Fruit fly (Drosophila melanogaster): Measurements from ENCODE around the gene CG6293.
"Not testable (repeated sequence)": the region's sequence is repeated elsewhere in the genome, so short reads cannot be mapped to it uniquely, and the experiment has no call there.

CG6293 gene

dm6 chr3R:10338042-10338441, 26.6 kb upstream of the CG6293 start, which contains the start of gene CG12592:
Gene CG12592 (plus strand): TSS chr3R:10338342.
- TF ChIP-seq vri (GFP tag; optimal IDR thresholded peaks at IDR 0.05); CG1621 (tag; optimal IDR thresholded peaks at IDR 0.05); CG6276 (GFP tag; optimal IDR thresholded peaks at IDR 0.05): not testable (repeated sequence)

- no peak for TF ChIP-seq CG6276 (GFP tag; optimal IDR thresholded peaks at IDR 0.05)
- no peak for TF ChIP-seq CG15336 (GFP tag; IDR thresholded peaks at IDR 0.05)
- TF ChIP-seq CG6854 (GFP tag; optimal IDR thresholded peaks at IDR 0.05): peak; percentile 26
- peak; percentile 68 for TF ChIP-seq CG31627 (GFP tag; optimal IDR thresholded peaks at IDR 0.05)
- no peak for TF ChIP-seq eg (GFP tag; IDR thresholded peaks at IDR 0.05)
- TF ChIP-seq achi (GFP tag; optimal IDR thresholded peaks at IDR 0.05): peak; percentile 61
- no peak for TF ChIP-seq CG11902 (GFP tag; optimal IDR thresholded peaks at IDR 0.05)
- peak; percentile 1 for TF ChIP-seq Lpt (GFP tag; optimal IDR thresholded peaks at IDR 0.05)
- TF ChIP-seq cyc (GFP tag; optimal IDR thresholded peaks at IDR 0.05): peak; percentile 57
- no peak for TF ChIP-seq CG10631 (GFP tag; optimal IDR thresholded peaks at IDR 0.05)
- TF ChIP-seq Eip78C (GFP tag): peak; percentile 92
- peak; percentile 21 for TF ChIP-seq CG7368 (GFP tag; optimal IDR thresholded peaks at IDR 0.05)
- TF ChIP-seq CG6163 (GFP tag; IDR thresholded peaks at IDR 0.05): 0 out of 3 replicates have a peak, but pooled peaks have one; percentile 17
- peak; percentile 67 for TF ChIP-seq lz (GFP tag; optimal IDR thresholded peaks at IDR 0.05)
- peak; percentile 4 for TF ChIP-seq Ets96B (tag; optimal IDR thresholded peaks at IDR 0.05)
- peak; percentile 43 for TF ChIP-seq CG3032 (tag; optimal IDR thresholded peaks at IDR 0.05)
- TF ChIP-seq CG11762 (GFP tag; optimal IDR thresholded peaks at IDR 0.05; ENCODE audit: insufficient read depth): peak; percentile 17
- peak; percentile 88 for TF ChIP-seq CG6808 (GFP tag; optimal IDR thresholded peaks at IDR 0.05)
- peak; percentile 73 for TF ChIP-seq esn (GFP tag; optimal IDR thresholded peaks at IDR 0.05)
- TF ChIP-seq topi (GFP tag; optimal IDR thresholded peaks at IDR 0.05): peak; percentile 67
- peak; percentile 74 for TF ChIP-seq Sox14 (GFP tag; optimal IDR thresholded peaks at IDR 0.05)
Observed at dm6 chr3R:10332823-10333263, 21.4 kb upstream of the CG6293 start, which contains the start of gene sle. Gene sle (plus strand): TSS chr3R:10333115.

dm6 chr3R:10330734-10331642, 19.6 kb upstream of the CG6293 start, which contains the start of the genes Bruce and CG12818:
Gene Bruce (minus strand): TSS chr3R:10331353.
Gene CG12818 (plus strand): TSS chr3R:10331581.
- no peak for TF ChIP-seq ss (GFP tag; optimal IDR thresholded peaks at IDR 0.05)
- peak; percentile 96 for TF ChIP-seq fkh (GFP tag; optimal IDR thresholded peaks at IDR 0.05)
- no peak for TF ChIP-seq Ets96B (tag; optimal IDR thresholded peaks at IDR 0.05)
- TF ChIP-seq achi (GFP tag; optimal IDR thresholded peaks at IDR 0.05): peak; percentile 97

- TF ChIP-seq topi (GFP tag; optimal IDR thresholded peaks at IDR 0.05) (no peak), cyc (GFP tag; optimal IDR thresholded peaks at IDR 0.05) (no peak), fd59A (GFP tag; optimal IDR thresholded peaks at IDR 0.05) (no peak), vri (GFP tag; optimal IDR thresholded peaks at IDR 0.05) (no peak), Hr4 (GFP tag; optimal IDR thresholded peaks at IDR 0.05) (no peak), Hr39 (GFP tag; optimal IDR thresholded peaks at IDR 0.05) (no peak), lz (GFP tag; optimal IDR thresholded peaks at IDR 0.05) (no peak), Blimp-1 (GFP tag; optimal IDR thresholded peaks at IDR 0.05) (no peak)
Observed at dm6 chr3R:10311745-10312088, 304 bp upstream of the CG6293 start.

dm6 chr3R:10284169-10284568, 27.2 kb downstream of the CG6293 start:
- no peak for TF ChIP-seq Gug (GFP tag; IDR thresholded peaks at IDR 0.05)
- TF ChIP-seq CG6792 (GFP tag; optimal IDR thresholded peaks at IDR 0.05): no peak
- TF ChIP-seq Eip78C (GFP tag): no peak
- no peak for TF ChIP-seq CG10631 (GFP tag; optimal IDR thresholded peaks at IDR 0.05)
- TF ChIP-seq CG11902 (GFP tag; optimal IDR thresholded peaks at IDR 0.05): no peak
- TF ChIP-seq CG6163 (GFP tag; IDR thresholded peaks at IDR 0.05): no peak
- no peak for TF ChIP-seq CG6276 (GFP tag; optimal IDR thresholded peaks at IDR 0.05)
- TF ChIP-seq Smox (GFP tag; optimal IDR thresholded peaks at IDR 0.05): no peak
- no peak for TF ChIP-seq CG10669 (GFP tag; optimal IDR thresholded peaks at IDR 0.05)
- no peak for TF ChIP-seq Sox102F (GFP tag; optimal IDR thresholded peaks at IDR 0.05)
- no peak for TF ChIP-seq esn (GFP tag; optimal IDR thresholded peaks at IDR 0.05)
